Worm (Caenorhabditis elegans) whole organism, L3 larva: ENCODE measurements around the gene C46A5.6.

Source experiments
- ceh-82 ChIP-seq: fragments of 150-350 bp; optimal IDR thresholded peaks from 2 replicates; lab custom pipeline; 2014; ENCODE audit warnings: missing biosample characterization, missing genetic modification characterization
- lin-39 ChIP-seq: fragments of 150-350 bp; optimal IDR thresholded peaks from 2 replicates; lab custom pipeline; 2018; ENCODE audit warnings: missing biosample characterization, missing genetic modification reagents, missing genetic modification characterization
- nhr-76 ChIP-seq: fragments of 150-350 bp; sonication (generic microtip); optimal IDR thresholded peaks from 5 replicates; lab custom pipeline; 2014; ENCODE audit warnings: missing biosample characterization, missing genetic modification characterization
- sea-2 ChIP-seq: fragments of 150-350 bp; sonication (generic microtip); optimal IDR thresholded peaks from 4 replicates; lab custom pipeline; 2014; ENCODE audit warnings: missing biosample characterization, missing genetic modification reagents, missing genetic modification characterization
- unc-39 ChIP-seq: sonication (generic microtip); optimal IDR thresholded peaks from 4 replicates; lab custom pipeline; 2017; ENCODE audit warnings: missing biosample characterization, missing genetic modification characterization
- unc-62 ChIP-seq: fragments of 150-350 bp; sonication (generic microtip); optimal IDR thresholded peaks from 4 replicates; lab custom pipeline; 2014; ENCODE audit warnings: missing biosample characterization, missing genetic modification reagents, missing genetic modification characterization

DNA sequence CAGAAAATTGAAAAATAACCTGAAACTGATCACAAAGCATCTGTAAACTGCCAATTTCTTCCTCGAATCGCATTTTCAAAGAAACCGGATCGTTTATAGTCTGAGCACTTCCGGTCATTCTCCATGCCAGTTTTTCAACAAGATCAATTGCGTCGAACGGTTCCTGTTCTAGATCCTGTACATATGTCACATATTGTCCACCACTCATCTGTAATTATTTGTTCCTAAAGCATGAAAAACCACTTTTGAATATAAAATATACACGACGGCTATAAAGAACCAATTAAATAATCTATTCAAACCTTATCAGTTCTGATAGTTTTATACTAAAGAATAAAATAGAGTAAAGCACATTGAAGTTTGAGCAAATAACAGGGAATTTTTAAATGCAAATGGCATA, 18.6 kb upstream of the C46A5.6 start, which contains the start of gene sec-10:
- TF ChIP-seq ceh-82 (tag; lab: Kevin White, UChicago) (no peak), sea-2 (GFP tag; lab: Kevin White, UChicago) (no peak), nhr-76 (no peak), unc-62 (no peak), lin-39 (no peak), unc-39 (tag; lab: Kevin White, UChicago) (no peak)
